Worm (Caenorhabditis elegans) whole organism, late embryonic: ENCODE measurements around the gene ZK994.6.

Source experiments
- fkh-10 ChIP-seq: fragments of 150-350 bp; optimal IDR thresholded peaks from 2 replicates; lab custom pipeline; 2014; ENCODE audit warnings: missing biosample characterization, missing genetic modification reagents, missing genetic modification characterization
- nhr-11 ChIP-seq: fragments of 150-350 bp; optimal IDR thresholded peaks from 2 replicates; lab custom pipeline; 2014; ENCODE audit warnings: missing biosample characterization, missing genetic modification characterization
- nhr-232 ChIP-seq: sonication (generic microtip); optimal IDR thresholded peaks from 2 replicates; lab custom pipeline; 2016; ENCODE audit warnings: missing genetic modification characterization, missing compliant biosample characterization

DNA sequence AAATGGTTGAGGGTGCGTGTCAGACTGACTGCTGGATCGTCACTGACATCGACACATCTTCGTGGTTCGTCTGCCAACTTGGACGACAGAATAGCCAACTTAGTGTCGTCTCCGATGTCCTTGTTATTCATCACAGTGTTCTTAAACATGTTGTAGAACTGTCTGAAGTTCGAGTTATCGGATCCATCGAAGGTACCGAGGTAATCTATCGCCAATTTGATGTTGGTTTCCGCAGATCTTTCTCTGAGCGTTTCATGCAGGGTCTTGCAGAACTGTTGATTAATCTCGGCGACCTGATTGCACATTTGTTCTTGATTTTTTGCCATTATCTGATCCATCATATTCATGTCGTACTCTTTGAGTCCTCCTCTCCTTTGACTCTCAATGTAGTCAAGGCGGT lies 25.9 kb downstream of the ZK994.6 start:
- TF ChIP-seq nhr-11 (tag; lab: Kevin White, UChicago) (no peak), fkh-10 (GFP tag; lab: Kevin White, UChicago) (no peak), nhr-232 (no peak)
